Worm (Caenorhabditis elegans) whole organism, L3 larva: ENCODE results near the gene gst-9.
A peak's percentile ranks its signal among the peaks of the same experiment; 100 is the strongest.

Source experiments
- ZK546.5 ChIP-seq: sonication (generic microtip); optimal IDR thresholded peaks from 2 replicates; lab custom pipeline; 2017; ENCODE audit warnings: missing biosample characterization, missing genetic modification characterization
- ama-1 ChIP-seq: fragments of 150-350 bp; optimal IDR thresholded peaks from 2 replicates; lab custom pipeline; 2018
- ceh-82 ChIP-seq: fragments of 150-350 bp; optimal IDR thresholded peaks from 2 replicates; lab custom pipeline; 2014; ENCODE audit warnings: missing biosample characterization, missing genetic modification characterization
- ceh-9 ChIP-seq: sonication (generic microtip); optimal IDR thresholded peaks from 2 replicates; lab custom pipeline; 2018; ENCODE audit warnings: missing biosample characterization, missing genetic modification characterization
- daf-12 ChIP-seq: fragments of 150-350 bp; optimal IDR thresholded peaks from 2 replicates; lab custom pipeline; 2014; ENCODE audit warnings: missing biosample characterization, missing genetic modification reagents, missing genetic modification characterization
- egl-27 ChIP-seq: sonication (generic microtip); optimal IDR thresholded peaks from 4 replicates; lab custom pipeline; 2017; ENCODE audit warnings: missing biosample characterization, missing genetic modification reagents, missing genetic modification characterization
- egl-5 ChIP-seq: fragments of 150-350 bp; optimal IDR thresholded peaks from 2 replicates; lab custom pipeline; 2017; ENCODE audit warnings: missing biosample characterization, missing genetic modification reagents, missing genetic modification characterization, inconsistent platforms
- elt-1 ChIP-seq: fragments of 150-350 bp; optimal IDR thresholded peaks from 2 replicates; lab custom pipeline; 2014; ENCODE audit warnings: missing biosample characterization, missing genetic modification characterization
- elt-2 ChIP-seq: sonication (generic microtip); optimal IDR thresholded peaks from 2 replicates; lab custom pipeline; 2016; ENCODE audit warnings: missing genetic modification reagents, mild to moderate bottlenecking, missing genetic modification characterization, missing compliant biosample characterization
- elt-3 ChIP-seq, 3 experiments: fragments of 150-350 bp in 1 of 3; sonication (generic microtip) in 2 of 3; optimal IDR thresholded peaks; 2 replicates in 2 of 3; 4 replicates in 1 of 3; lab custom pipeline; 2014 to 2017; ENCODE audit warnings: missing biosample characterization in 3 of 3, missing genetic modification characterization in 3 of 3
- eor-1 ChIP-seq, 2 experiments: fragments of 150-350 bp; optimal IDR thresholded peaks; 2 replicates each; lab custom pipeline; 2014 to 2018; ENCODE audit warnings: missing biosample characterization in 2 of 2, missing genetic modification characterization in 2 of 2
- fos-1 ChIP-seq: fragments of 150-350 bp; optimal IDR thresholded peaks from 2 replicates; lab custom pipeline; 2014; ENCODE audit warnings: missing biosample characterization, missing genetic modification characterization
- hmg-11 ChIP-seq: sonication (generic microtip); optimal IDR thresholded peaks from 2 replicates; lab custom pipeline; 2016; ENCODE audit warnings: missing genetic modification characterization, missing compliant biosample characterization
- jun-1 ChIP-seq: fragments of 150-350 bp; optimal IDR thresholded peaks from 2 replicates; lab custom pipeline; 2014; ENCODE audit warnings: missing biosample characterization, missing genetic modification reagents, missing genetic modification characterization
- lin-15B ChIP-seq: fragments of 150-350 bp; optimal IDR thresholded peaks from 2 replicates; lab custom pipeline; 2014; ENCODE audit warnings: missing biosample characterization, missing genetic modification characterization
- lsy-12 ChIP-seq: sonication (generic microtip); optimal IDR thresholded peaks from 2 replicates; lab custom pipeline; 2016; ENCODE audit warnings: mild to moderate bottlenecking, missing genetic modification characterization, missing compliant biosample characterization
- mdl-1 ChIP-seq: fragments of 150-350 bp; optimal IDR thresholded peaks from 2 replicates; lab custom pipeline; 2014; ENCODE audit warnings: missing biosample characterization, missing genetic modification characterization
- nfya-1 ChIP-seq: sonication (generic microtip); optimal IDR thresholded peaks from 2 replicates; lab custom pipeline; 2017; ENCODE audit warnings: missing genetic modification characterization, mild to moderate bottlenecking, missing compliant biosample characterization, antibody characterized with exemption, moderate library complexity; ENCODE audit not compliant: insufficient read depth
- nhr-23 ChIP-seq: fragments of 150-350 bp; optimal IDR thresholded peaks from 2 replicates; lab custom pipeline; 2014; ENCODE audit warnings: missing biosample characterization, missing genetic modification reagents, missing genetic modification characterization
- nhr-237 ChIP-seq: fragments of 150-350 bp; optimal IDR thresholded peaks from 2 replicates; lab custom pipeline; 2014; ENCODE audit warnings: missing biosample characterization, missing genetic modification characterization
- nhr-25 ChIP-seq: sonication (generic microtip); optimal IDR thresholded peaks from 2 replicates; lab custom pipeline; 2017; ENCODE audit warnings: missing biosample characterization, missing genetic modification characterization
- nhr-43 ChIP-seq: sonication (generic microtip); optimal IDR thresholded peaks from 2 replicates; lab custom pipeline; 2016; ENCODE audit warnings: mild to moderate bottlenecking, missing genetic modification characterization, missing compliant biosample characterization; ENCODE audit not compliant: poor library complexity, severe bottlenecking
- nhr-67 ChIP-seq: fragments of 150-350 bp; optimal IDR thresholded peaks from 2 replicates; lab custom pipeline; 2014; ENCODE audit warnings: missing biosample characterization, missing genetic modification characterization
- nhr-77 ChIP-seq: fragments of 150-350 bp; optimal IDR thresholded peaks from 2 replicates; lab custom pipeline; 2014; ENCODE audit warnings: missing biosample characterization, missing genetic modification characterization
- snpc-4 ChIP-seq: fragments of 150-350 bp; optimal IDR thresholded peaks from 2 replicates; lab custom pipeline; 2014; ENCODE audit warnings: missing biosample characterization, missing genetic modification characterization
- tbx-2 ChIP-seq: sonication (generic microtip); optimal IDR thresholded peaks from 2 replicates; lab custom pipeline; 2016; ENCODE audit warnings: mild to moderate bottlenecking, missing genetic modification characterization, missing compliant biosample characterization
- unc-39 ChIP-seq: sonication (generic microtip); optimal IDR thresholded peaks from 4 replicates; lab custom pipeline; 2017; ENCODE audit warnings: missing biosample characterization, missing genetic modification characterization
- unc-62 ChIP-seq: fragments of 150-350 bp; sonication (generic microtip); optimal IDR thresholded peaks from 4 replicates; lab custom pipeline; 2014; ENCODE audit warnings: missing biosample characterization, missing genetic modification reagents, missing genetic modification characterization
- zag-1 ChIP-seq: fragments of 150-350 bp; optimal IDR thresholded peaks from 2 replicates; lab custom pipeline; 2014; ENCODE audit warnings: missing biosample characterization, missing genetic modification characterization
- ztf-4 ChIP-seq: fragments of 150-350 bp; optimal IDR thresholded peaks from 2 replicates; lab custom pipeline; 2014; ENCODE audit warnings: missing biosample characterization, missing genetic modification characterization

The gst-9 gene

ce11 chrII:4869793-4870343 is 21.5 kb upstream of the gst-9 start:
- no peak for TF ChIP-seq nhr-25
- TF ChIP-seq nhr-237: no peak
- no peak for TF ChIP-seq nhr-77
- no peak for TF ChIP-seq ama-1 (lab: Kevin White, UChicago)
- no peak for TF ChIP-seq nhr-67
- TF ChIP-seq mdl-1 (tag; lab: Kevin White, UChicago): no peak
- no peak for TF ChIP-seq ceh-82 (tag; lab: Kevin White, UChicago)
- no peak for TF ChIP-seq nhr-23 (tag; lab: Kevin White, UChicago)
- TF ChIP-seq fos-1 (tag; lab: Kevin White, UChicago): no peak
- no peak for TF ChIP-seq egl-5 (tag; lab: Kevin White, UChicago)
- no peak for TF ChIP-seq lsy-12
- TF ChIP-seq eor-1 (tag; optimal IDR thresholded peaks at IDR 0.05; lab: Kevin White, UChicago): no peak
- TF ChIP-seq unc-62 (GFP tag; lab: Kevin White, UChicago): no peak

ce11 chrII:4870691-4871090 is 20.7 kb upstream of the gst-9 start, which contains the start of gene col-20:
TSS of gene col-20 (minus strand) at chrII:4870791.
- TF ChIP-seq daf-12 (tag; lab: Kevin White, UChicago) (no peak), ztf-4 (tag; lab: Kevin White, UChicago) (no peak), snpc-4 (tag; lab: Kevin White, UChicago) (no peak), ceh-82 (tag; lab: Kevin White, UChicago) (no peak), egl-27 (tag; lab: Kevin White, UChicago) (no peak), egl-5 (tag; lab: Kevin White, UChicago) (no peak), elt-1 (tag; lab: Kevin White, UChicago) (no peak), ZK546.5 (tag; lab: Kevin White, UChicago) (no peak)

- TF ChIP-seq nhr-43 (tag; lab: Kevin White, UChicago): peak; percentile 35
- TF ChIP-seq zag-1 (tag; lab: Kevin White, UChicago): no peak
Observed at ce11 chrII:4871834-4872233, 19.6 kb upstream of the gst-9 start.

ce11 chrII:4873029-4873428 is 18.4 kb upstream of the gst-9 start, which contains the start of gene col-73:
TSS of gene col-73 (minus strand) at chrII:4873129.
- no peak for TF ChIP-seq jun-1 (tag; lab: Kevin White, UChicago)
- no peak for TF ChIP-seq elt-2 (tag; lab: Kevin White, UChicago)
- TF ChIP-seq tbx-2 (tag; lab: Kevin White, UChicago): no peak
- no peak for TF ChIP-seq daf-12 (tag; lab: Kevin White, UChicago)
- no peak for TF ChIP-seq unc-39
- TF ChIP-seq ceh-9 (tag; lab: Kevin White, UChicago): no peak
- no peak for TF ChIP-seq lsy-12
- no peak for TF ChIP-seq egl-5 (tag; lab: Kevin White, UChicago)
- TF ChIP-seq lin-15B: no peak
- TF ChIP-seq nhr-77: no peak
- TF ChIP-seq nhr-25: no peak
- no peak for TF ChIP-seq hmg-11 (tag; lab: Kevin White, UChicago)
- no peak for TF ChIP-seq ztf-4 (tag; lab: Kevin White, UChicago)
- no peak for TF ChIP-seq nfya-1

- peak; percentile 79 for TF ChIP-seq nhr-25
- peak in 1 of 3 experiments; percentile 42 for TF ChIP-seq elt-3 (tag; optimal IDR thresholded peaks at IDR 0.05; lab: Kevin White, UChicago)
- TF ChIP-seq nhr-237: no peak
- TF ChIP-seq nhr-43 (tag; lab: Kevin White, UChicago): peak; percentile 25
- TF ChIP-seq eor-1 (tag; optimal IDR thresholded peaks at IDR 0.05; lab: Kevin White, UChicago): no peak
- TF ChIP-seq tbx-2 (tag; lab: Kevin White, UChicago): no peak
Observed at ce11 chrII:4874335-4874861, 17.0 kb upstream of the gst-9 start, which contains the start of gene F11G11.15. TSS of gene F11G11.15 (plus strand) at chrII:4874845.

- TF ChIP-seq zag-1 (tag; lab: Kevin White, UChicago) (no peak), ama-1 (lab: Kevin White, UChicago) (no peak), nhr-43 (tag; lab: Kevin White, UChicago) (peak; percentile 27), nhr-25 (peak; percentile 67), elt-3 (tag; optimal IDR thresholded peaks at IDR 0.05; lab: Kevin White, UChicago) (peak in 1 of 3 experiments; percentile 6), egl-27 (tag; lab: Kevin White, UChicago) (no peak), nhr-23 (tag; lab: Kevin White, UChicago) (peak; percentile 55)
Observed at ce11 chrII:4876091-4876490, 15.3 kb upstream of the gst-9 start, which contains the start of gene F11G11.13. TSS of gene F11G11.13 (minus strand) at chrII:4876179.
